Worm (Caenorhabditis elegans) whole organism, L4/young adult: ENCODE results near the gene F12F6.7.

Experiments
- W03F9.2 ChIP-seq: fragments of 150-350 bp; optimal IDR thresholded peaks from 2 replicates; lab custom pipeline; 2014; ENCODE audit warnings: missing biosample characterization, missing genetic modification characterization
- him-1 ChIP-seq: sonication (generic microtip); optimal IDR thresholded peaks from 2 replicates; lab custom pipeline; 2016; ENCODE audit warnings: missing genotype, missing genetic modification reagents, missing genetic modification characterization, missing compliant biosample characterization

DNA sequence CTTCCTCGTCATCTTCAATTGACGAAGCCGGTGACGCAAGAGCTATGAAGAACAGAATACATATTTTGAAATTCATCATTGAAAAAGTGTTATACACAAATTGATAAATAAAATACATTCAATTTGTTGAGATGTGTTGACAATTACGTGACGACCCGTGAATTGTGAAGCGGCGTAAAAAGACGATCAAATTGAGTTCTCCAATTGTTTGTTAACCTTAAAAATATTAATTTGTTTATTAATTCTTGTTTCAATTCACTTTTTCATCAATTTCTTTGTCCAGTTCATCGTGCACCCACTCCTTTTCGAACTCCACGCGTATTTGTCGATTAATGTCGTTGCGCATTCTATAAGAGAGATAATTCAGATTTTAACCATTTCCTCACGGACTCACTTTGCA is 30.5 kb upstream of the F12F6.7 start, which contains the start of gene spe-36:
- TF ChIP-seq him-1 (tag; lab: Kevin White, UChicago): no peak
- no peak for TF ChIP-seq W03F9.2 (tag; lab: Kevin White, UChicago)
